Worm (Caenorhabditis elegans) whole organism, L4 larva: Measurements from ENCODE around the gene fbxa-30.

Experiments
- Y48G9A.11 ChIP-seq: fragments of 200-800 bp; sonication (Bioruptor generic); IDR thresholded peaks from 2 replicates; pipeline ENCODE4 v1.3.6; 2022; ENCODE audit warnings: missing genetic modification reagents, missing genetic modification characterization, missing compliant biosample characterization
- Y75B8A.6 ChIP-seq: fragments of 200-800 bp; sonication (Bioruptor generic); IDR thresholded peaks from 2 replicates; pipeline ENCODE4 v1.3.6; 2022; ENCODE audit warnings: missing genetic modification reagents, missing genetic modification characterization, missing compliant biosample characterization
- ceh-28 ChIP-seq: fragments of 150-350 bp; optimal IDR thresholded peaks from 2 replicates; lab custom pipeline; 2014; ENCODE audit warnings: missing biosample characterization, missing genetic modification reagents, missing genetic modification characterization
- dmd-9 ChIP-seq: fragments of 200-800 bp; sonication (Bioruptor generic); IDR thresholded peaks from 2 replicates; pipeline ENCODE4 v1.3.6; 2022; ENCODE audit warnings: missing genetic modification reagents, missing genetic modification characterization, missing compliant biosample characterization
- fkh-10 ChIP-seq: fragments of 150-350 bp; optimal IDR thresholded peaks from 2 replicates; lab custom pipeline; 2014; ENCODE audit warnings: missing biosample characterization, missing genetic modification reagents, missing genetic modification characterization
- fos-1 ChIP-seq: fragments of 150-350 bp; optimal IDR thresholded peaks from 2 replicates; lab custom pipeline; 2014; ENCODE audit warnings: missing biosample characterization, missing genetic modification characterization
- hmg-1.1 ChIP-seq: fragments of 200-800 bp; sonication (Bioruptor generic); IDR thresholded peaks from 2 replicates; pipeline ENCODE4 v1.3.6; 2022; ENCODE audit warnings: missing genetic modification reagents, missing genetic modification characterization, missing compliant biosample characterization
- mdl-1 ChIP-seq, 2 experiments: fragments of 150-350 bp in 1 of 2; sonication (generic microtip) in 1 of 2; optimal IDR thresholded peaks; 2 replicates each; lab custom pipeline; 2014 to 2017; ENCODE audit warnings: missing biosample characterization in 2 of 2, missing genetic modification characterization in 2 of 2
- nhr-237 ChIP-seq: sonication (generic microtip); optimal IDR thresholded peaks from 2 replicates; lab custom pipeline; 2017; ENCODE audit warnings: missing biosample characterization, missing genetic modification characterization
- nhr-48 ChIP-seq: sonication (generic microtip); optimal IDR thresholded peaks from 2 replicates; lab custom pipeline; 2016; ENCODE audit warnings: mild to moderate bottlenecking, missing genetic modification characterization, missing compliant biosample characterization
- snpc-4 ChIP-seq: fragments of 150-350 bp; optimal IDR thresholded peaks from 2 replicates; lab custom pipeline; 2014; ENCODE audit warnings: missing biosample characterization, missing genetic modification characterization

DNA sequence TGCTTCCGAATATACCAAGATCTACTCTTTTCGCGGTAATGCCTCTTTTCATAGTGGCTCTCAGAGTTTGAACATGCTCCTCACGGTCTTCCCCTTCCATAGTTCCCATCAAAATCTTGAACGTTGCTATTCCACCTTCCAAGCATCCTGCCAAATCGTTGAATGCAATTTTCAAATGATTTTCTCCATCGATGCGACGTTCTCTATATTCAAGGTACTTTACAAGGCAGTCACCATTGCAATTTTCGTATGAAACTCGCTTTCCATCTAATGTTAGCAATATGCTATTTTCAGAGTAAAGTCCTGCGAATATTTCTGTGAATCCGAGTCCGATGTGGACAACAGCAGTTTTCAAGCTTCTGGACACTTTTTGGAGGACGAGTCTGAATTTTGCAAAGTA is 38.9 kb upstream of the fbxa-30 start:
- TF ChIP-seq Y48G9A.11 (GFP tag; lab: Robert Waterston, UW) = no peak
- TF ChIP-seq snpc-4 = no peak
- no peak for TF ChIP-seq mdl-1 (tag; optimal IDR thresholded peaks at IDR 0.05; lab: Kevin White, UChicago)
- TF ChIP-seq nhr-237 (tag; lab: Kevin White, UChicago) = no peak
- TF ChIP-seq fkh-10 = no peak
- no peak for TF ChIP-seq ceh-28 (tag; lab: Kevin White, UChicago)
- TF ChIP-seq dmd-9 (GFP tag; lab: Robert Waterston, UW) = no peak
- TF ChIP-seq Y75B8A.6 (GFP tag; lab: Robert Waterston, UW) = no peak
- TF ChIP-seq hmg-1.1 (GFP tag; lab: Robert Waterston, UW) = no peak
- no peak for TF ChIP-seq nhr-48 (tag; lab: Kevin White, UChicago)
- TF ChIP-seq fos-1 = no peak
